Worm (Caenorhabditis elegans) whole organism, young adult: ENCODE results near the gene ttr-12.

Experiments
- F37B4.10 ChIP-seq: fragments of 200-800 bp; sonication (Bioruptor generic); IDR thresholded peaks from 2 replicates; pipeline ENCODE4 v1.3.6; 2022; ENCODE audit warnings: missing genetic modification characterization, missing compliant biosample characterization
- F52B5.7 ChIP-seq: sonication (generic microtip); optimal IDR thresholded peaks from 2 replicates; lab custom pipeline; 2016; ENCODE audit warnings: mild to moderate bottlenecking, missing genetic modification characterization, missing compliant biosample characterization
- K12H6.12 ChIP-seq: fragments of 200-800 bp; sonication (Bioruptor generic); optimal IDR thresholded peaks from 2 replicates; lab custom pipeline; 2018; ENCODE audit warnings: mild to moderate bottlenecking, missing genetic modification characterization, missing compliant biosample characterization
- T26A5.8 ChIP-seq: sonication (generic microtip); optimal IDR thresholded peaks from 2 replicates; lab custom pipeline; 2016; ENCODE audit warnings: missing genetic modification characterization, missing compliant biosample characterization
- Y56A3A.18 ChIP-seq: fragments of 200-800 bp; sonication (Bioruptor generic); IDR thresholded peaks from 2 replicates; pipeline ENCODE4 v1.3.6; 2022; ENCODE audit warnings: missing genetic modification reagents, missing genetic modification characterization, missing compliant biosample characterization
- ZK185.1 ChIP-seq: sonication (generic microtip); optimal IDR thresholded peaks from 2 replicates; lab custom pipeline; 2016; ENCODE audit warnings: mild to moderate bottlenecking, missing genetic modification characterization, missing compliant biosample characterization; ENCODE audit not compliant: poor library complexity, severe bottlenecking
- atf-7 ChIP-seq: sonication (generic microtip); optimal IDR thresholded peaks from 2 replicates; lab custom pipeline; 2017; ENCODE audit warnings: mild to moderate bottlenecking, missing genetic modification characterization, missing compliant biosample characterization
- attf-3 ChIP-seq: fragments of 200-800 bp; sonication (Bioruptor generic); conservative IDR thresholded peaks from 2 replicates; pipeline ENCODE4 v1.3.6; 2022; ENCODE audit warnings: missing genetic modification reagents, missing genetic modification characterization, missing compliant biosample characterization
- attf-5 ChIP-seq: fragments of 200-800 bp; sonication (Bioruptor generic); optimal IDR thresholded peaks from 2 replicates; lab custom pipeline; 2018; ENCODE audit warnings: mild to moderate bottlenecking, missing genetic modification characterization, missing compliant biosample characterization
- cebp-1 ChIP-seq, 2 experiments: fragments of 200-800 bp in 1 of 2; sonication (Bioruptor generic) in 1 of 2; sonication (generic microtip) in 1 of 2; IDR thresholded peaks in 1 of 2; optimal IDR thresholded peaks in 1 of 2; 2 replicates each; pipeline versions ENCODE4 v1.3.6 to Lab custom; 2017 to 2022; ENCODE audit warnings: missing compliant biosample characterization in 2 of 2, missing genetic modification characterization in 2 of 2, mild to moderate bottlenecking in 1 of 2, missing genetic modification reagents in 1 of 2, moderate library complexity in 1 of 2
- ceh-58 ChIP-seq: fragments of 200-800 bp; sonication (Bioruptor generic); IDR thresholded peaks from 2 replicates; pipeline ENCODE4 v1.3.6; 2022; ENCODE audit warnings: missing genetic modification characterization, missing compliant biosample characterization
- ceh-91 ChIP-seq: fragments of 200-800 bp; sonication (Bioruptor generic); IDR thresholded peaks from 2 replicates; pipeline ENCODE4 v1.3.6; 2022; ENCODE audit warnings: missing genetic modification reagents, missing genetic modification characterization, missing compliant biosample characterization
- dox-1 ChIP-seq: fragments of 200-800 bp; sonication (Bioruptor generic); IDR thresholded peaks from 2 replicates; pipeline ENCODE4 v1.3.6; 2022; ENCODE audit warnings: missing genetic modification reagents, missing genetic modification characterization, missing compliant biosample characterization
- dpff-1 ChIP-seq: sonication (generic microtip); optimal IDR thresholded peaks from 2 replicates; lab custom pipeline; 2017; ENCODE audit warnings: mild to moderate bottlenecking, missing genetic modification characterization, missing compliant biosample characterization
- egrh-3 ChIP-seq: fragments of 200-800 bp; sonication (Bioruptor generic); IDR thresholded peaks from 2 replicates; pipeline ENCODE4 v1.3.6; 2022; ENCODE audit warnings: missing genetic modification reagents, missing genetic modification characterization, missing compliant biosample characterization
- gei-17 ChIP-seq: fragments of 200-800 bp; sonication (Bioruptor generic); optimal IDR thresholded peaks from 2 replicates; lab custom pipeline; 2018; ENCODE audit warnings: mild to moderate bottlenecking, missing genetic modification characterization, missing compliant biosample characterization
- hmg-20 ChIP-seq: fragments of 200-800 bp; sonication (Bioruptor generic); IDR thresholded peaks from 2 replicates; pipeline ENCODE4 v1.3.6; 2022; ENCODE audit warnings: missing genetic modification reagents, missing genetic modification characterization, missing compliant biosample characterization
- lin-40 ChIP-seq: sonication (generic microtip); optimal IDR thresholded peaks from 2 replicates; lab custom pipeline; 2016; ENCODE audit warnings: missing genetic modification characterization, mild to moderate bottlenecking, missing compliant biosample characterization, missing genotype, missing genetic modification reagents
- madf-10 ChIP-seq: sonication (generic microtip); optimal IDR thresholded peaks from 2 replicates; lab custom pipeline; 2016; ENCODE audit warnings: mild to moderate bottlenecking, missing genetic modification characterization, missing compliant biosample characterization
- mel-28 ChIP-seq: sonication (generic microtip); optimal IDR thresholded peaks from 2 replicates; lab custom pipeline; 2016; ENCODE audit warnings: borderline replicate concordance, mild to moderate bottlenecking, missing genetic modification characterization, missing compliant biosample characterization
- nfyb-1 ChIP-seq: fragments of 200-800 bp; sonication (Bioruptor generic); IDR thresholded peaks from 2 replicates; pipeline ENCODE4 v1.3.6; 2022; ENCODE audit warnings: missing genetic modification reagents, missing genetic modification characterization, missing compliant biosample characterization
- nhr-179 ChIP-seq: sonication (generic microtip); optimal IDR thresholded peaks from 2 replicates; lab custom pipeline; 2016; ENCODE audit warnings: mild to moderate bottlenecking, missing genetic modification characterization, missing compliant biosample characterization
- nhr-80 ChIP-seq: sonication (generic microtip); optimal IDR thresholded peaks from 2 replicates; lab custom pipeline; 2016; ENCODE audit warnings: missing genetic modification characterization, missing compliant biosample characterization
- sdz-38 ChIP-seq: sonication (generic microtip); optimal IDR thresholded peaks from 2 replicates; lab custom pipeline; 2016; ENCODE audit warnings: missing genotype, missing genetic modification characterization, missing compliant biosample characterization
- tbx-9 ChIP-seq: sonication (generic microtip); optimal IDR thresholded peaks from 2 replicates; lab custom pipeline; 2016; ENCODE audit warnings: borderline replicate concordance, missing genetic modification characterization, inconsistent platforms, missing compliant biosample characterization
- unc-130 ChIP-seq: sonication (generic microtip); optimal IDR thresholded peaks from 2 replicates; lab custom pipeline; 2016; ENCODE audit warnings: missing genetic modification reagents, missing genetic modification characterization, missing compliant biosample characterization
- unc-62 ChIP-seq: fragments of 150-350 bp; optimal IDR thresholded peaks from 2 replicates; lab custom pipeline; 2014; ENCODE audit warnings: missing biosample characterization, missing genetic modification reagents, missing genetic modification characterization
- zfh-2 ChIP-seq: fragments of 200-800 bp; sonication (Bioruptor generic); conservative IDR thresholded peaks from 2 replicates; pipeline ENCODE4 v1.3.6; 2022; ENCODE audit warnings: missing genetic modification reagents, missing genetic modification characterization, missing compliant biosample characterization
- ztf-18 ChIP-seq: sonication (generic microtip); optimal IDR thresholded peaks from 2 replicates; lab custom pipeline; 2016; ENCODE audit warnings: missing genotype, mild to moderate bottlenecking, missing genetic modification characterization, missing compliant biosample characterization
- ztf-28 ChIP-seq: fragments of 200-800 bp; sonication (Bioruptor generic); IDR thresholded peaks from 2 replicates; pipeline ENCODE4 v1.3.6; 2022; ENCODE audit warnings: missing genetic modification reagents, missing genetic modification characterization, missing compliant biosample characterization
- ztf-3 ChIP-seq: fragments of 200-800 bp; sonication (Bioruptor generic); optimal IDR thresholded peaks from 2 replicates; lab custom pipeline; 2018; ENCODE audit warnings: mild to moderate bottlenecking, missing genetic modification characterization, missing compliant biosample characterization

ttr-12 gene

DNA sequence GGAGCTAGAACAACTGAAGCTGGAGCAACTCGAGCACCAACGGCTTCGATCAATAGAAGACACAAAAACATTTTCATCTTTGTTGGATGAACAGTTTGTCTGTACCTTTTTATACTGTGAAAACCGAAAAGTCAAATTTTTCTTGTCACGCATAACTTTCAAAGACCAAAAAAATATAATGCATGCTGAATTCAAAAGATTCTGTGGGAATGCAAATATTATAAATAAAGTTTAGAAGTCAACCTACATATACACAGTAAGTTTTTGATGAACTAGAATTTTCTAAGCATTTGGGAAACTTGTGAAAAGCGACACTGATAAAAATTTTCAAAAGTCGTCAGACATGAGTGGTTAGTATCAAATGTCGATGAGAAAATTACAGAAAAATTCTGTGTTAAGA, 25.0 kb upstream of the ttr-12 start, which contains the start of gene F46B3.15 (continued):
- TF ChIP-seq lin-40 (tag; lab: Kevin White, UChicago) = no peak
- no peak for TF ChIP-seq gei-17 (GFP tag; lab: Kevin White, UChicago)
- TF ChIP-seq, all 124 proteins: peak for 0

- no peak for TF ChIP-seq ceh-91
- TF ChIP-seq mel-28 (tag; lab: Kevin White, UChicago) = no peak
- TF ChIP-seq atf-7 (tag; lab: Kevin White, UChicago) = no peak
These were observed 22.7 kb upstream of the ttr-12 start, which contains the start of gene F46B3.14 for ce11 chrV:20631255-20631654. TSS of gene F46B3.14 (minus strand) at chrV:20631355.

DNA sequence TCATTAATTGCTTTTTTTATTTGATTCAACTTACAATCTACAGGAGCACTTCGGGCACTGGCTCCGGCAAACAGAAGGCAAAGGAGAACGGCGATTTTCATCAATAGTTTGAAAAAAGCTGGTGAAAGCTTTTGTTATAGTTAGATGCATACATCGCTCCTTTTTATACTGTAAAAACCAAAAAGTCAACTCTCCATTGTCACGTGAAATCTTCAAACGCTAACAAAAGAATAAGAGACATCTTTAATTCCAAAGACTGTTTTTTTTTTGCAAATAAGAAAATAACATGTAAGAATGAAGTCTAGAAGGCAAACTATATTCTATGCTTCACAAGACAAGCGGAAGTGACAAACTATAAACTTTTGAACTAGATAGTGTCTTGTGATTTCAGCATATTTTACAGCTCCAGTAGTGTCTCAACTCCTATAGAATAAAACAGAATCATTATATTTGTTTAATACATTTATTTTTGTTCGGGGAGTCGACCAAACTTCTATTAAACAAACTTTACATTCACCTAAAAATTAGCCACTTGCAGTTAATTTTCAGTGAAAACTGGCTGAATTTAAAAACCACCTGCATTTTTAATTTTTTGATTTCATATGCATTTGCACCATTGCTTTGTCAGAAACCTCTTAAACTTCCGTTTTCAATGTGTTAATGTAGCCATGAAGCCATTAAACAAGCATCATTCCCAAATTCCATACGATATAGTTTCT, 17.6 kb upstream of the ttr-12 start, which contains the start of the genes F46B3.9 and srz-18:
TSS of gene F46B3.9 (minus strand) at position 101 of the 719 bp plus-strand sequence.
TSS of gene srz-18 (plus strand) at position 669 of the 719 bp plus-strand sequence.
- TF ChIP-seq attf-5 (no peak), unc-62 (no peak), attf-3 (GFP tag; lab: Robert Waterston, UW) (no peak), ztf-18 (tag; lab: Kevin White, UChicago) (no peak), nfyb-1 (GFP tag; lab: Robert Waterston, UW) (no peak), F52B5.7 (no peak), zfh-2 (GFP tag; lab: Robert Waterston, UW) (no peak), K12H6.12 (no peak), atf-7 (tag; lab: Kevin White, UChicago) (no peak), dox-1 (GFP tag; lab: Robert Waterston, UW) (no peak), sdz-38 (no peak), T26A5.8 (tag; lab: Kevin White, UChicago) (no peak), ceh-91 (no peak), tbx-9 (tag; lab: Kevin White, UChicago) (no peak), nhr-80 (tag; lab: Kevin White, UChicago) (no peak), cebp-1 (GFP tag; IDR thresholded peaks at IDR 0.05; lab: Robert Waterston, UW) (no peak), cebp-1 (tag; optimal IDR thresholded peaks at IDR 0.05; lab: Kevin White, UChicago) (no peak), F37B4.10 (GFP tag; lab: Robert Waterston, UW) (no peak), egrh-3 (GFP tag; lab: Robert Waterston, UW) (no peak), hmg-20 (GFP tag; lab: Robert Waterston, UW) (no peak)

DNA sequence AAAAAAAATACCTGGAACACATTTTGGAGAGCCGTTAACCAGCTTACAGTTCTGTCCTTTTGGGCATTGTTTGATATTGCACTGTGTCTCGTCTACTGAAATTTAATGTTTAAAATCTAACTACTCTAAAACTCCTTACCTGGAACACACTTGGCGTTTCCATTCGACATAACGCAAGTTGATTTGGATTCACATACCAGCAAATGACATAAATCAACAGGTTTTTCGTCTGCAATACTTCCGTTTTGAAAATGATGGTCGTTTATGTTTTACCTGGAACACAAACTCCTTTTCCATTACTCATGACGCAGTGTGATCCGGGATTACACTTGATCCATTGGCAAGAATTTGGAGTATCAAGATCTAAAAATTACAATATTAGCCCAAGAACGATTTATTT, 16.7 kb upstream of the ttr-12 start:
- TF ChIP-seq ceh-58 (GFP tag; lab: Robert Waterston, UW) (no peak), nhr-179 (tag; lab: Kevin White, UChicago) (no peak)
- TF ChIP-seq, all 124 proteins: peak for 0

DNA sequence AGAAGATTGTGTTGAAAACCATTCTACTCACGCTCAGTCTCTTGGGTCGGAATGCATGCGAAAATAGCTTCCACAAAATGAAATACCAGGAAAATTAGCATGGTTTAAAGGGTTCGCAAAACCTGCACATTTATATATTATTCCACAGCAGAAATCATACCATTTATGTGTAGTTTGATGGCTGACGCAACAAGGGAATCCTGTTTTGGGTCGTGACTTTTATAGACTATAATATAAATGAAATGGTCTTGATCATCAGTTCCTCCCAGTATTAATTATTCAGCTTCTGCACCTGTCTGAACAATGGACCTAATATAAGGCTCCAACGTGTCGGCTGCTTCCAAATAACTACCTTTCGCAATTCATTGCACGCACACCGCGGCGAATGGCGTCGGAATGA, 14.5 kb upstream of the ttr-12 start, which contains the start of gene F46B3.8:
TSS of gene F46B3.8 (minus strand) at position 101 of the 400 bp plus-strand sequence.
- TF ChIP-seq ZK185.1 (tag; lab: Kevin White, UChicago) = no peak
- TF ChIP-seq dpff-1 (tag; lab: Kevin White, UChicago) = no peak
- TF ChIP-seq unc-130 (GFP tag; lab: Kevin White, UChicago) = no peak
- no peak for TF ChIP-seq nhr-179 (tag; lab: Kevin White, UChicago)
- no peak for TF ChIP-seq F37B4.10 (GFP tag; lab: Robert Waterston, UW)
- TF ChIP-seq ztf-3 (GFP tag; lab: Kevin White, UChicago) = no peak
- no peak for TF ChIP-seq Y56A3A.18
- no peak for TF ChIP-seq ztf-28 (GFP tag; lab: Robert Waterston, UW)
- TF ChIP-seq madf-10 = no peak
